Fruit fly (Drosophila melanogaster): ENCODE measurements around the gene CG17982.

The CG17982 gene

dm6 chrX:8114476-8115342, 28.9 kb downstream of the CG17982 start:
- TF ChIP-seq topi (GFP tag; optimal IDR thresholded peaks at IDR 0.05), result no peak
- TF ChIP-seq CG32006 (GFP tag; optimal IDR thresholded peaks at IDR 0.05), result peak; percentile 23
- TF ChIP-seq Sox102F (GFP tag; optimal IDR thresholded peaks at IDR 0.05), result peak; percentile 7
- no peak for TF ChIP-seq CG6808 (GFP tag; optimal IDR thresholded peaks at IDR 0.05)
- peak; percentile 5 for TF ChIP-seq esn (GFP tag; optimal IDR thresholded peaks at IDR 0.05)
- TF ChIP-seq Ets96B (tag; optimal IDR thresholded peaks at IDR 0.05), result peak; percentile 6
- TF ChIP-seq CG6163 (GFP tag; IDR thresholded peaks at IDR 0.05), result peak; percentile 28; the same call in 1 of the 3 replicates
- 0 out of 2 replicates have a peak, but pooled peaks have one; percentile 33 for TF ChIP-seq CG15336 (GFP tag; IDR thresholded peaks at IDR 0.05)
- no peak for TF ChIP-seq Gug (GFP tag; IDR thresholded peaks at IDR 0.05)
- TF ChIP-seq CG10669 (GFP tag; optimal IDR thresholded peaks at IDR 0.05), result peak; percentile 25
- peak; percentile 23 for TF ChIP-seq lz (GFP tag; optimal IDR thresholded peaks at IDR 0.05)
- TF ChIP-seq CG16779 (tag; optimal IDR thresholded peaks at IDR 0.05), result no peak
- no peak for TF ChIP-seq Smox (GFP tag; optimal IDR thresholded peaks at IDR 0.05)
- TF ChIP-seq Eip78C (GFP tag), result no peak
- TF ChIP-seq net (GFP tag; optimal IDR thresholded peaks at IDR 0.05), result no peak
- peak; percentile 56 for TF ChIP-seq eg (GFP tag; IDR thresholded peaks at IDR 0.05)
- no peak for TF ChIP-seq Lpt (GFP tag; optimal IDR thresholded peaks at IDR 0.05)
- no peak for TF ChIP-seq CG7368 (GFP tag; optimal IDR thresholded peaks at IDR 0.05)
- peak; percentile 31 for TF ChIP-seq CG31627 (GFP tag; optimal IDR thresholded peaks at IDR 0.05)
- TF ChIP-seq Hr39 (GFP tag; optimal IDR thresholded peaks at IDR 0.05), result peak; percentile 40
- TF ChIP-seq acj6 (GFP tag; optimal IDR thresholded peaks at IDR 0.05), result peak; percentile 13
- TF ChIP-seq CG11294 (GFP tag; IDR thresholded peaks at IDR 0.05), result no peak
- TF ChIP-seq CG6854 (GFP tag; optimal IDR thresholded peaks at IDR 0.05), result no peak
- no peak for TF ChIP-seq fd85E (GFP tag; optimal IDR thresholded peaks at IDR 0.05)
- TF ChIP-seq fkh (GFP tag; optimal IDR thresholded peaks at IDR 0.05), result peak; percentile 37
- no peak for TF ChIP-seq CG4318 (GFP tag; optimal IDR thresholded peaks at IDR 0.05)
- no peak for TF ChIP-seq CG6276 (GFP tag; optimal IDR thresholded peaks at IDR 0.05)
- TF ChIP-seq cyc (GFP tag; optimal IDR thresholded peaks at IDR 0.05), result peak; percentile 10
- TF ChIP-seq Met (GFP tag; optimal IDR thresholded peaks at IDR 0.05), result peak; percentile 64
- no peak for TF ChIP-seq Eip93F (GFP tag; optimal IDR thresholded peaks at IDR 0.05)
- TF ChIP-seq OdsH (GFP tag; optimal IDR thresholded peaks at IDR 0.05), result peak; percentile 7
- TF ChIP-seq achi (GFP tag; optimal IDR thresholded peaks at IDR 0.05), result peak; percentile 33
- TF ChIP-seq svp (GFP tag), result no peak
- peak; percentile 18 for TF ChIP-seq CG3919 (GFP tag; optimal IDR thresholded peaks at IDR 0.05)
- no peak for TF ChIP-seq CG8119 (GFP tag; IDR thresholded peaks at IDR 0.05)
- peak; percentile 8 for TF ChIP-seq pdm3 (GFP tag; optimal IDR thresholded peaks at IDR 0.05)

- no peak for TF ChIP-seq CG8632 (GFP tag; optimal IDR thresholded peaks at IDR 0.05)
- no peak for TF ChIP-seq Hr38 (GFP tag; optimal IDR thresholded peaks at IDR 0.05)
- no peak for TF ChIP-seq vri (GFP tag; optimal IDR thresholded peaks at IDR 0.05)
- TF ChIP-seq ss (GFP tag; optimal IDR thresholded peaks at IDR 0.05), result no peak
- TF ChIP-seq Eip78C (GFP tag), result peak; percentile 54
- no peak for TF ChIP-seq CG3919 (GFP tag; optimal IDR thresholded peaks at IDR 0.05)
- no peak for TF ChIP-seq CG1621 (tag; optimal IDR thresholded peaks at IDR 0.05)
- no peak for TF ChIP-seq CG8319 (GFP tag; optimal IDR thresholded peaks at IDR 0.05)
- no peak for TF ChIP-seq CG6276 (GFP tag; optimal IDR thresholded peaks at IDR 0.05)
- TF ChIP-seq CG6792 (GFP tag; optimal IDR thresholded peaks at IDR 0.05), result peak; percentile 0
- TF ChIP-seq CG11902 (GFP tag; optimal IDR thresholded peaks at IDR 0.05), result no peak
- peak; percentile 21 for TF ChIP-seq topi (GFP tag; optimal IDR thresholded peaks at IDR 0.05)
- TF ChIP-seq Lpt (GFP tag; optimal IDR thresholded peaks at IDR 0.05), result no peak
- TF ChIP-seq svp (GFP tag), result peak; percentile 31
- TF ChIP-seq fd59A (GFP tag; optimal IDR thresholded peaks at IDR 0.05), result no peak
- no peak for TF ChIP-seq Ets96B (tag; optimal IDR thresholded peaks at IDR 0.05)
- TF ChIP-seq lz (GFP tag; optimal IDR thresholded peaks at IDR 0.05), result peak; percentile 30
- no peak for TF ChIP-seq dsx (GFP tag; optimal IDR thresholded peaks at IDR 0.05; ENCODE audit: poor library complexity, severe bottlenecking)
- peak; percentile 36 for TF ChIP-seq pdm3 (GFP tag; optimal IDR thresholded peaks at IDR 0.05)
- TF ChIP-seq CG32006 (GFP tag; optimal IDR thresholded peaks at IDR 0.05), result peak; percentile 6
- TF ChIP-seq CG34406 (GFP tag; optimal IDR thresholded peaks at IDR 0.05), result no peak
- TF ChIP-seq CG4318 (GFP tag; optimal IDR thresholded peaks at IDR 0.05), result no peak
- TF ChIP-seq Hr4 (GFP tag; optimal IDR thresholded peaks at IDR 0.05), result peak; percentile 24
Observed at dm6 chrX:8113386-8114279, 30.0 kb downstream of the CG17982 start.

Data from whole organism, prepupa.